Worm (Caenorhabditis elegans): ENCODE measurements around the gene col-105.
"Not testable (repeated sequence)": the region's sequence is repeated elsewhere in the genome, so short reads cannot be mapped to it uniquely, and the experiment has no call there.

The col-105 gene

ce11 chrIV:1355147-1355546 is 3.9 kb downstream of the col-105 start, which contains the start of gene col-104:
col-104 (minus strand) TSS chrIV:1355305.
- no peak for TF ChIP-seq F33H1.4 (GFP tag; IDR thresholded peaks at IDR 0.05)
- TF ChIP-seq tbp1 (GFP tag; optimal IDR thresholded peaks at IDR 0.05): peak; percentile 37

DNA sequence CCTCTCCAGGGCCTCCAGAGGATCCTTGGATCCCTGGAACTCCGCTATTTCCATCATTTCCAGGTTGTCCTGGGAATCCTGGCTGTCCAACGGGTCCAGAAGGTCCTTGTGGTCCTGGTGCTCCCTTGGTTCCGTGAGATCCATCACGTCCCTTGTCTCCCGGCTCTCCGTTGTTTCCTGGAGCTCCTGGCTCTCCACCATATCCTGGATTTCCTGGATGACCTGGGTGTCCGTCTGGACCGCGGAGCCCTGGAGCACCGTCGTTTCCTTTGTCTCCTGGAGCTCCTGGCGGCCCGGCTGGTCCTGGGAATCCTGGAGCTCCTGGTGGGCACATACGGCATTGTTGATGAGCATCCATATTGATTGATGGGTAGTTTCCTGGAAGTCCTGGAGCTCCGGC is 5.2 kb downstream of the col-105 start:
- TF ChIP-seq egrh-3 (GFP tag; IDR thresholded peaks at IDR 0.05) (peak; percentile 79; the same call in 1 of the 2 replicates), zfh-2 (GFP tag; conservative IDR thresholded peaks at IDR 0.05) (peak; percentile 91), bed-1 (GFP tag; IDR thresholded peaks at IDR 0.05) (no peak), aptf-2 (GFP tag; conservative IDR thresholded peaks at IDR 0.05) (no peak)

DNA sequence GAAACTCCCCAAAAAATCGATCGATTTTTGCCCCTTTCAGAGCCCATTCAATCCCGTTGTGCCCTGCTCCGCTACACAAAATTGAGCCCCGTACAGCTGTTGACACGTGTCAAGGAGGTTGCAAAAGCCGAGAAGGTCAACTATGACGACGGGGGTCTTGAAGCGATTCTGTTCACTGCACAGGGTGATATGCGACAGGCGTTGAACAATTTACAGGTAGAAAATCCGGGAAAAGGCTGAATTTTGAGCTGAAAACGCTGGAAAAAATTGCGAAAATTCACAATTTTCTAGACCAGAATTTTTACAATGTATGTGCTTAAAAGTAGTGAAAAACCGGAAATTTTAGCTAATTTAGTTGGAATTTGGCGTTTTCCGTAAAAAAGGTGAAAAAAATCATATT is 9.7 kb downstream of the col-105 start:
- TF ChIP-seq F52B5.7 (tag; optimal IDR thresholded peaks at IDR 0.05) (no peak), zim-3 (tag; optimal IDR thresholded peaks at IDR 0.05) (no peak), egl-18 (GFP tag; IDR thresholded peaks at IDR 0.05) (no peak), madf-8 (GFP tag; conservative IDR thresholded peaks at IDR 0.05) (no peak), ztf-25 (GFP tag; IDR thresholded peaks at IDR 0.05) (no peak), hmg-1.2 (GFP tag; IDR thresholded peaks at IDR 0.05) (no peak), sea-2 (GFP tag; IDR thresholded peaks at IDR 0.05) (no peak), ama-1 (optimal IDR thresholded peaks at IDR 0.05) (no peak), ama-1 (GFP tag; optimal IDR thresholded peaks at IDR 0.05) (no peak), ztf-26 (tag; optimal IDR thresholded peaks at IDR 0.05) (no peak), nfyb-1 (GFP tag; IDR thresholded peaks at IDR 0.05) (no peak), T07F8.4 (tag; optimal IDR thresholded peaks at IDR 0.05) (no peak), F37B4.10 (GFP tag; IDR thresholded peaks at IDR 0.05) (no peak), ceh-58 (GFP tag; IDR thresholded peaks at IDR 0.05) (no peak), Y79H2A.3 (GFP tag; conservative IDR thresholded peaks at IDR 0.05) (no peak), tlf-1 (GFP tag; optimal IDR thresholded peaks at IDR 0.05) (no peak), aptf-3 (GFP tag; IDR thresholded peaks at IDR 0.05) (no peak)

ce11 chrIV:1346981-1347380 is 12.0 kb downstream of the col-105 start, which contains the start of gene rfc-2:
rfc-2 (plus strand) TSS chrIV:1347314.
- TF ChIP-seq him-1 (tag; optimal IDR thresholded peaks at IDR 0.05): peak; percentile 26
- TF ChIP-seq B0261.1 (tag; optimal IDR thresholded peaks at IDR 0.05): no peak
- peak; percentile 42; the same call in 1 of the 2 replicates for TF ChIP-seq dox-1 (GFP tag; IDR thresholded peaks at IDR 0.05)
- TF ChIP-seq lin-54 (GFP tag; optimal IDR thresholded peaks at IDR 0.05): peak; percentile 4
- 0 out of 2 replicates have a peak, but pooled peaks have one; percentile 24 for TF ChIP-seq D2030.7 (GFP tag; IDR thresholded peaks at IDR 0.05)
- no peak for TF ChIP-seq aptf-3 (GFP tag; IDR thresholded peaks at IDR 0.05)
- peak; percentile 33; the same call in 1 of the 2 replicates for TF ChIP-seq mcd-1 (GFP tag; IDR thresholded peaks at IDR 0.05)
- TF ChIP-seq F37B4.10 (GFP tag; IDR thresholded peaks at IDR 0.05): no peak
- 0 out of 2 replicates have a peak, but pooled peaks have one; percentile 10 for TF ChIP-seq madf-6 (GFP tag; IDR thresholded peaks at IDR 0.05)

- TF ChIP-seq F33H1.4 (GFP tag; IDR thresholded peaks at IDR 0.05): peak; percentile 55; the same call in 1 of the 2 replicates
- TF ChIP-seq egrh-3 (GFP tag; IDR thresholded peaks at IDR 0.05): peak; percentile 8; the same call in 1 of the 2 replicates
Measured at ce11 chrIV:1345421-1345820, 13.6 kb downstream of the col-105 start.

DNA sequence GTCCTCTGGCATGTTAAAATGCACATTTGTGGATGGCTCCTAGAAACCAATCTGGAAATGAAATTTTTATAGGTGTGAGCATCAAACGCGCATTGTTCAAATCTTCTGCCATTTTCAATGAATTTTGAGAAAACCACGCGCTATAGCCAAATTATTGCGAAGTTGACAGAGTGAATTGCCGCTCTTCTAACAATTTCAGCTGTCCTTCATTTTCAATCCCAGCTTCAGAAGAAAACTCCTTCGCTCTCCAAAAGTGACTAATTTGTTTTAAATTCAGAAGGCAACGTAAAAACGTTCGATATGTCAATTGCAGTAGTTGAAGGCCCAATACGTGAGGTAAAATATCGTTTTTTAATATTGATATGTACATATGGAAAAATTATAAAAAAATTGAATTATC is 15.6 kb downstream of the col-105 start, which contains the start of gene F58F6.5:
TSS of gene F58F6.5 (plus strand) at position 301 of the 400 bp plus-strand sequence.
- TF ChIP-seq gei-17 (GFP tag; optimal IDR thresholded peaks at IDR 0.05); nhr-179 (tag; optimal IDR thresholded peaks at IDR 0.05); ama-1 (optimal IDR thresholded peaks at IDR 0.05); ama-1 (GFP tag; optimal IDR thresholded peaks at IDR 0.05): not testable (repeated sequence)
